Fruit fly (Drosophila melanogaster): ENCODE results near the gene CG6865.

The CG6865 gene

DNA sequence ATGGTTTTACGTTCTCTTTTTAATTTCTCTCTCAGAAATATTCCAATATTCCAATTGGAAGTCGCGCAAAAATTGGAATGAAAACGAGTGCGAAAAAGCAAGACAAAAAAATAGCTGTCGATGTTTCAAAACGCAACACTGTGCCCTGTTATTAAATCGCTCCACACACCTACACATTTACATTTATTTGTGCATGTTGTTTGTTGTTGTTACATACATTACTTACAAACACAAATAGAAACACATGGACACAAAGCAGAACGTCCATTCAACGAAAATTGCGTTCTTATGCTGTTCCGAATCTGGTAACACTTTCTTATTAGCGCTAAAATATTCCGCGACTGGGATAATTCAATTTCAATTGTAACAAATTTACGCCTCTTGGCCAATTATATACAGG is 22.2 kb upstream of the CG6865 start:
- TF ChIP-seq Bteb2 (GFP tag; optimal IDR thresholded peaks at IDR 0.05) (no peak), zen2 (GFP tag; IDR thresholded peaks at IDR 0.05; ENCODE audit: partially characterized antibody) (no peak), CG13123 (GFP tag; optimal IDR thresholded peaks at IDR 0.05) (no peak), stwl (tag; optimal IDR thresholded peaks at IDR 0.05) (peak; percentile 91), CG14050 (GFP tag; IDR thresholded peaks at IDR 0.05) (no peak), CG12391 (tag; optimal IDR thresholded peaks at IDR 0.05) (no peak), CG17612 (GFP tag; IDR thresholded peaks at IDR 0.05) (no peak), CG15479 (GFP tag; optimal IDR thresholded peaks at IDR 0.05) (peak; percentile 46), cg (GFP tag; optimal IDR thresholded peaks at IDR 0.05) (peak; percentile 73), bbx (GFP tag; IDR thresholded peaks at IDR 0.05; ENCODE audit: partially characterized antibody) (no peak), insv (GFP tag; optimal IDR thresholded peaks at IDR 0.05) (peak in 1 of 2 experiments; percentile 88), CG2678 (tag; optimal IDR thresholded peaks at IDR 0.05) (no peak), Neu2 (GFP tag; optimal IDR thresholded peaks at IDR 0.05; ENCODE audit: borderline replicate concordance) (no peak), CG4360 (GFP tag; IDR thresholded peaks at IDR 0.05) (peak; percentile 55; the same call in 1 of the 2 replicates), gfzf (GFP tag; optimal IDR thresholded peaks at IDR 0.05) (peak; percentile 53), Dp (GFP tag; optimal IDR thresholded peaks at IDR 0.05) (no peak), CG2116 (GFP tag; optimal IDR thresholded peaks at IDR 0.05) (peak; percentile 92), CG11093 (GFP tag; IDR thresholded peaks at IDR 0.05) (no peak), sna (GFP tag; IDR thresholded peaks at IDR 0.05; ENCODE audit: partially characterized antibody) (0 out of 2 replicates have a peak, but pooled peaks have one; percentile 15), Ets65A (GFP tag) (no peak), ftz-f1 (GFP tag; optimal IDR thresholded peaks at IDR 0.05) (no peak), CG4854 (GFP tag; optimal IDR thresholded peaks at IDR 0.05) (no peak), Elba2 (GFP tag; optimal IDR thresholded peaks at IDR 0.05) (peak; percentile 67), Sry-β (GFP tag; optimal IDR thresholded peaks at IDR 0.05) (peak; percentile 46), CG10209 (GFP tag; optimal IDR thresholded peaks at IDR 0.05) (no peak), Dll (GFP tag; IDR thresholded peaks at IDR 0.05; ENCODE audit: partially characterized antibody) (0 out of 4 replicates have a peak, but pooled peaks have one; percentile 17), twi (tag; optimal IDR thresholded peaks at IDR 0.05) (peak; percentile 16)

DNA sequence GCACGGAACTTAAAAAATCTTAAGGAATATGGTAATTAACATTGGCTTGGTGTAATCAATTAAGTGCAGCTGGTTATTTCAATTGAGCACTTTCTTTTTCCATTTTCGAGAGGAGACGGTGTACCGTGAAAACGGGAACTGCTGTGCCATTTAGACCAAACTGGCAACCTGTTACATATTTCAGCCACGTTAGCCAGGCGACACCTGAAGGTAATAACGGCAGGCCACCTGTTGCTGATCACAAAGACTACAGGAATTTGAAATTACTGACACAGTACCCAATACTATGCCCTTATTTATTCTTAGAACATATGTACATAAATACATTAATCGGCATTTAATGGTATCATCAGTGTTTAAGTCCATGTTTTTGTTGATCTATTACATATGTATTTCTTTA is 21.2 kb upstream of the CG6865 start:
- TF ChIP-seq CG7987 (GFP tag; optimal IDR thresholded peaks at IDR 0.05) (no peak), CG6654 (GFP tag; optimal IDR thresholded peaks at IDR 0.05) (no peak), CG6791 (GFP tag; IDR thresholded peaks at IDR 0.05; ENCODE audit: partially characterized antibody) (no peak), knrl (GFP tag; IDR thresholded peaks at IDR 0.05; ENCODE audit: partially characterized antibody) (no peak), mld (GFP tag; IDR thresholded peaks at IDR 0.05; ENCODE audit: partially characterized antibody) (no peak)

DNA sequence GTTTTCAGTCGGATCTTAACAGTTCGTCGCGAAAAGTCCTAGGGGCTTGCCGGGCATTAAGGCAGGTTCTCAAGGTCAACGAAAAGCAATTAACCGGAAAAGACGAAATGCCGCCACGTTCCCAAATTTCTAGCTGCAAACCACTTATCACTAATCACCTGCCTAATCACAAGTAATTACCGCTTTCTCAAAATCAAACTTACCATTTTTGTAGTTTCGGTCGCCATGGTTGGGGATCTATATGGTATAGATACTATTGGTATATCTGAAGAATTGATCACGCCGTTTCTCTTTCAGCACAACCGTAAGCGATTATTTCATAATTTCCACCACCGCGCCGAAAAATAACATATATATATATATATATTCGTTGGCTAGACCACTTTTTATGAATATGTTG is 17.6 kb upstream of the CG6865 start:
- TF ChIP-seq CG6654 (GFP tag; optimal IDR thresholded peaks at IDR 0.05) (no peak), stwl (tag; optimal IDR thresholded peaks at IDR 0.05) (no peak), Xrp1 (GFP tag; IDR thresholded peaks at IDR 0.05) (no peak), exex (tag; optimal IDR thresholded peaks at IDR 0.05) (peak; percentile 69), zen (tag; optimal IDR thresholded peaks at IDR 0.05) (peak; percentile 61), CG32532 (GFP tag; IDR thresholded peaks at IDR 0.05) (no peak), MBD-R2 (GFP tag; IDR thresholded peaks at IDR 0.05) (no peak), Hey (tag; optimal IDR thresholded peaks at IDR 0.05) (no peak), CG6689 (GFP tag; IDR thresholded peaks at IDR 0.05) (no peak), CG7839 (tag; optimal IDR thresholded peaks at IDR 0.05) (no peak), sisA (GFP tag; IDR thresholded peaks at IDR 0.05) (no peak)
